Fruit fly (Drosophila melanogaster): ENCODE data around the gene grp.

Gene grp

dm6 chr2L:16689800-16690618, 10.2 kb downstream of the grp start (continued):
- TF ChIP-seq fd59A (GFP tag; optimal IDR thresholded peaks at IDR 0.05) (peak; percentile 42), Eip75B (GFP tag; optimal IDR thresholded peaks at IDR 0.05) (peak; percentile 11), Blimp-1 (GFP tag; optimal IDR thresholded peaks at IDR 0.05) (no peak), fd85E (GFP tag; optimal IDR thresholded peaks at IDR 0.05) (no peak), CG6792 (GFP tag; optimal IDR thresholded peaks at IDR 0.05) (peak; percentile 20), CG6808 (GFP tag; optimal IDR thresholded peaks at IDR 0.05) (peak; percentile 2), Eip93F (GFP tag; optimal IDR thresholded peaks at IDR 0.05) (no peak), dsx (GFP tag; optimal IDR thresholded peaks at IDR 0.05; ENCODE audit: poor library complexity, severe bottlenecking) (no peak), svp (GFP tag) (no peak), fkh (GFP tag; optimal IDR thresholded peaks at IDR 0.05) (no peak), Ets96B (tag; optimal IDR thresholded peaks at IDR 0.05) (peak; percentile 68), CG1621 (tag; optimal IDR thresholded peaks at IDR 0.05) (no peak), pdm3 (GFP tag; optimal IDR thresholded peaks at IDR 0.05) (peak; percentile 54), Hr39 (GFP tag; optimal IDR thresholded peaks at IDR 0.05) (peak; percentile 68), CG15336 (GFP tag; IDR thresholded peaks at IDR 0.05) (peak; percentile 47), cyc (GFP tag; optimal IDR thresholded peaks at IDR 0.05) (peak; percentile 49), Gug (GFP tag; IDR thresholded peaks at IDR 0.05) (no peak), net (GFP tag; optimal IDR thresholded peaks at IDR 0.05) (peak; percentile 52), CG31627 (GFP tag; optimal IDR thresholded peaks at IDR 0.05) (peak; percentile 51), Sox102F (GFP tag; optimal IDR thresholded peaks at IDR 0.05) (peak; percentile 72), CG7368 (GFP tag; optimal IDR thresholded peaks at IDR 0.05) (peak; percentile 28), CG6163 (GFP tag; IDR thresholded peaks at IDR 0.05) (peak; percentile 25; the same call in 1 of the 3 replicates), Sox15 (GFP tag; optimal IDR thresholded peaks at IDR 0.05) (peak; percentile 2), Smox (GFP tag; optimal IDR thresholded peaks at IDR 0.05) (peak; percentile 71), CG3919 (GFP tag; optimal IDR thresholded peaks at IDR 0.05) (peak; percentile 63), CG8632 (GFP tag; optimal IDR thresholded peaks at IDR 0.05) (peak; percentile 52), salr (GFP tag; optimal IDR thresholded peaks at IDR 0.05) (peak; percentile 10 to 55), eg (GFP tag; IDR thresholded peaks at IDR 0.05) (no peak), Hr4 (GFP tag; optimal IDR thresholded peaks at IDR 0.05) (peak; percentile 39), CG6854 (GFP tag; optimal IDR thresholded peaks at IDR 0.05) (no peak), CG34406 (GFP tag; optimal IDR thresholded peaks at IDR 0.05) (peak; percentile 53), CG32006 (GFP tag; optimal IDR thresholded peaks at IDR 0.05) (peak; percentile 73), Ets21C (GFP tag; optimal IDR thresholded peaks at IDR 0.05) (peak; percentile 54), CG9139 (GFP tag; optimal IDR thresholded peaks at IDR 0.05) (peak; percentile 59), CG16779 (tag; optimal IDR thresholded peaks at IDR 0.05) (peak; percentile 6)

- TF ChIP-seq Hr38 (GFP tag; optimal IDR thresholded peaks at IDR 0.05) (no peak), fkh (GFP tag; optimal IDR thresholded peaks at IDR 0.05) (peak; percentile 22), Eip93F (GFP tag; optimal IDR thresholded peaks at IDR 0.05) (peak; percentile 14)
Measured at dm6 chr2L:16690619-16690908, 10.7 kb downstream of the grp start.

dm6 chr2L:16703008-16703510, 23.2 kb downstream of the grp start:
- TF ChIP-seq Smox (GFP tag; optimal IDR thresholded peaks at IDR 0.05) (no peak), CG11902 (GFP tag; optimal IDR thresholded peaks at IDR 0.05) (no peak), fkh (GFP tag; optimal IDR thresholded peaks at IDR 0.05) (peak; percentile 42), CG1621 (tag; optimal IDR thresholded peaks at IDR 0.05) (no peak), Hr4 (GFP tag; optimal IDR thresholded peaks at IDR 0.05) (no peak), CG6792 (GFP tag; optimal IDR thresholded peaks at IDR 0.05) (no peak), CG8319 (GFP tag; optimal IDR thresholded peaks at IDR 0.05) (no peak), Eip78C (GFP tag) (peak; percentile 44), CG11294 (GFP tag; IDR thresholded peaks at IDR 0.05) (no peak), CG3919 (GFP tag; optimal IDR thresholded peaks at IDR 0.05) (no peak), spab (GFP tag; optimal IDR thresholded peaks at IDR 0.05) (no peak), Sox102F (GFP tag; optimal IDR thresholded peaks at IDR 0.05) (no peak), CG6854 (GFP tag; optimal IDR thresholded peaks at IDR 0.05) (no peak)

Measured in whole organism, prepupa.